Fruit fly (Drosophila melanogaster) whole organism, embryonic: ENCODE data around the gene Cpr64Ad.

ENCODE experiments used
- Abd-B ChIP-seq: fragments of 200-800 bp; sonication (Bioruptor generic); optimal IDR thresholded peaks from 2 replicates; lab custom pipeline; 2018; ENCODE audit warnings: missing biosample characterization, mild to moderate bottlenecking, missing genetic modification characterization, moderate library complexity
- Awh ChIP-seq: fragments of 200-800 bp; sonication (Bioruptor generic); IDR thresholded peaks from 2 replicates; pipeline ENCODE4, ENCODE4 v1.3.6; 2022; ENCODE audit warnings: missing biosample characterization, missing genetic modification characterization
- Bdp1 ChIP-seq: fragments of 200-800 bp; sonication (Bioruptor generic); optimal IDR thresholded peaks from 3 replicates; lab custom pipeline; 2016; ENCODE audit warnings: missing biosample characterization, missing genetic modification characterization
- CG10267 ChIP-seq: fragments of 200-800 bp; sonication (Bioruptor generic); optimal IDR thresholded peaks from 2 replicates; lab custom pipeline; 2018; ENCODE audit warnings: missing biosample characterization, mild to moderate bottlenecking, missing genetic modification characterization, moderate library complexity
- CG10274 ChIP-seq: fragments of 200-800 bp; sonication (Bioruptor generic); optimal IDR thresholded peaks from 3 replicates; lab custom pipeline; 2017; ENCODE audit warnings: missing biosample characterization, mild to moderate bottlenecking, missing genetic modification characterization
- CG10543 ChIP-seq: fragments of 200-800 bp; sonication (Bioruptor generic); optimal IDR thresholded peaks from 3 replicates; lab custom pipeline; 2017; ENCODE audit warnings: missing biosample characterization, mild to moderate bottlenecking, missing genetic modification characterization, moderate library complexity
- CG11398 ChIP-seq: fragments of 200-800 bp; sonication (Bioruptor generic); optimal IDR thresholded peaks from 2 replicates; lab custom pipeline; 2016; ENCODE audit warnings: missing biosample characterization, missing genetic modification characterization
- CG11696 ChIP-seq: fragments of 200-800 bp; sonication (Bioruptor generic); IDR thresholded peaks from 2 replicates; pipeline ENCODE4 v1.3.6; 2022; ENCODE audit warnings: missing biosample characterization, missing genetic modification characterization
- CG1233 ChIP-seq: fragments of 200-800 bp; sonication (Bioruptor generic); optimal IDR thresholded peaks from 4 replicates; lab custom pipeline; 2018; ENCODE audit warnings: missing biosample characterization, mild to moderate bottlenecking, missing genetic modification characterization
- CG12391 ChIP-seq: fragments of 200-800 bp; sonication (Bioruptor generic); optimal IDR thresholded peaks from 3 replicates; lab custom pipeline; 2018; ENCODE audit warnings: missing biosample characterization, mild to moderate bottlenecking, missing genetic modification characterization, moderate library complexity
- CG13296 ChIP-seq: fragments of 200-800 bp; sonication (Bioruptor generic); optimal IDR thresholded peaks from 3 replicates; lab custom pipeline; 2018; ENCODE audit warnings: missing biosample characterization, mild to moderate bottlenecking, missing genetic modification characterization
- CG13775 ChIP-seq: fragments of 200-800 bp; sonication (Bioruptor generic); optimal IDR thresholded peaks from 3 replicates; lab custom pipeline; 2017; ENCODE audit warnings: missing biosample characterization, mild to moderate bottlenecking, missing genetic modification characterization
- CG1529 ChIP-seq: fragments of 200-800 bp; sonication (Bioruptor generic); optimal IDR thresholded peaks from 3 replicates; lab custom pipeline; 2018; ENCODE audit warnings: missing biosample characterization, missing genetic modification characterization
- CG17802 ChIP-seq: fragments of 200-800 bp; sonication (Bioruptor generic); optimal IDR thresholded peaks from 2 replicates; lab custom pipeline; 2018; ENCODE audit warnings: missing biosample characterization, mild to moderate bottlenecking, missing genetic modification characterization, moderate library complexity
- CG18619 ChIP-seq: fragments of 200-800 bp; sonication (Bioruptor generic); optimal IDR thresholded peaks from 3 replicates; lab custom pipeline; 2017; ENCODE audit warnings: missing biosample characterization, mild to moderate bottlenecking, missing genetic modification characterization
- CG2120 ChIP-seq: fragments of 200-800 bp; sonication (Bioruptor generic); optimal IDR thresholded peaks from 3 replicates; lab custom pipeline; 2016; ENCODE audit warnings: missing biosample characterization, missing genetic modification characterization
- CG3995 ChIP-seq: fragments of 200-800 bp; sonication (Bioruptor generic); optimal IDR thresholded peaks from 3 replicates; lab custom pipeline; 2016; ENCODE audit warnings: missing biosample characterization, missing genetic modification characterization
- CG4730 ChIP-seq: fragments of 200-800 bp; sonication (Bioruptor generic); IDR thresholded peaks from 2 replicates; pipeline ENCODE4 v1.3.6; 2022; ENCODE audit warnings: missing biosample characterization, missing genetic modification characterization
- CG4820 ChIP-seq: fragments of 200-800 bp; sonication (Bioruptor generic); optimal IDR thresholded peaks from 3 replicates; lab custom pipeline; 2016; ENCODE audit warnings: missing biosample characterization, missing genetic modification characterization
- CG6272 ChIP-seq: fragments of 200-800 bp; sonication (Bioruptor generic); IDR thresholded peaks from 2 replicates; pipeline ENCODE4 v1.3.6; 2022; ENCODE audit warnings: missing biosample characterization, missing genetic modification characterization
- CG7928 ChIP-seq: fragments of 200-800 bp; sonication (Bioruptor generic); optimal IDR thresholded peaks from 2 replicates; lab custom pipeline; 2017; ENCODE audit warnings: missing biosample characterization, mild to moderate bottlenecking, missing genetic modification characterization
- CG9932 ChIP-seq: fragments of 200-800 bp; sonication (Bioruptor generic); IDR thresholded peaks from 2 replicates; pipeline ENCODE4 v1.3.6; 2022; ENCODE audit warnings: missing biosample characterization, missing genetic modification characterization
- CTCF ChIP-seq: fragments of 200-800 bp; sonication (Bioruptor generic); optimal IDR thresholded peaks from 2 replicates; lab custom pipeline; 2017; ENCODE audit warnings: missing biosample characterization, mild to moderate bottlenecking, missing genetic modification characterization, moderate library complexity
- Camta ChIP-seq: fragments of 200-800 bp; sonication (Bioruptor generic); optimal IDR thresholded peaks from 2 replicates; lab custom pipeline; 2016; ENCODE audit warnings: missing biosample characterization, missing genetic modification characterization
- CkIIα-i1 ChIP-seq: fragments of 200-800 bp; sonication (Bioruptor generic); IDR thresholded peaks from 2 replicates; pipeline ENCODE4 v1.3.6; 2022; ENCODE audit warnings: missing biosample characterization, missing genetic modification characterization
- Deaf1 ChIP-seq: fragments of 200-800 bp; optimal IDR thresholded peaks from 3 replicates; lab custom pipeline; 2019; ENCODE audit warnings: missing biosample characterization, mild to moderate bottlenecking, missing genetic modification characterization, moderate library complexity
- E2f1 ChIP-seq: fragments of 200-800 bp; sonication (Bioruptor generic); IDR thresholded peaks from 2 replicates; pipeline ENCODE4 v1.3.6; 2022; ENCODE audit warnings: missing biosample characterization, missing genetic modification characterization
- HLH4C ChIP-seq: fragments of 200-800 bp; sonication (Bioruptor generic); IDR thresholded peaks from 3 replicates; pipeline ENCODE4 v1.3.6; 2022; ENCODE audit warnings: missing biosample characterization, missing genetic modification characterization; ENCODE audit not compliant: partially characterized antibody
- HLHmδ ChIP-seq: fragments of 200-800 bp; sonication (Bioruptor generic); optimal IDR thresholded peaks from 2 replicates; lab custom pipeline; 2018; ENCODE audit warnings: missing biosample characterization, mild to moderate bottlenecking, missing genetic modification characterization, moderate library complexity
- Hr39 ChIP-seq: fragments of >200 bp; optimal IDR thresholded peaks from 2 replicates; lab custom pipeline; 2017
- Lpt ChIP-seq: fragments of >200 bp; optimal IDR thresholded peaks from 2 replicates; lab custom pipeline; 2018; ENCODE audit warnings: missing biosample characterization, missing genetic modification characterization
- NFAT ChIP-seq: fragments of 200-800 bp; sonication (Bioruptor generic); IDR thresholded peaks from 2 replicates; pipeline ENCODE4 v1.3.6; 2022; ENCODE audit warnings: missing biosample characterization, missing genetic modification characterization
- Spps ChIP-seq: fragments of 200-800 bp; sonication (Bioruptor generic); optimal IDR thresholded peaks from 2 replicates; lab custom pipeline; 2018; ENCODE audit warnings: missing biosample characterization, mild to moderate bottlenecking, missing genetic modification characterization
- Taf1 ChIP-seq: fragments of 200-800 bp; sonication (Bioruptor generic); IDR thresholded peaks from 2 replicates; pipeline ENCODE4 v1.3.6; 2022; ENCODE audit warnings: missing biosample characterization, missing genetic modification characterization
- Xbp1 ChIP-seq: fragments of 200-800 bp; sonication (Bioruptor generic); optimal IDR thresholded peaks from 3 replicates; lab custom pipeline; 2016; ENCODE audit warnings: missing biosample characterization, mild to moderate bottlenecking, missing genetic modification characterization
- br ChIP-seq: fragments of >200 bp; optimal IDR thresholded peaks from 2 replicates; lab custom pipeline; 2017
- bsh ChIP-seq, 2 experiments: fragments of 200-800 bp; sonication (Bioruptor generic); optimal IDR thresholded peaks; 2 replicates each; lab custom pipeline; 2017 to 2018; ENCODE audit warnings: mild to moderate bottlenecking in 2 of 2, missing biosample characterization in 2 of 2, missing genetic modification characterization in 2 of 2, moderate library complexity in 1 of 2
- gt ChIP-seq: fragments of 200-800 bp; sonication (Bioruptor generic); IDR thresholded peaks from 2 replicates; pipeline ENCODE4 v1.3.6; 2022; ENCODE audit warnings: missing biosample characterization, missing genetic modification characterization
- h ChIP-seq: fragments of >200 bp; optimal IDR thresholded peaks from 2 replicates; lab custom pipeline; 2017
- insv ChIP-seq, 2 experiments: fragments of 200-800 bp; sonication (Bioruptor generic); optimal IDR thresholded peaks; 3 replicates each; lab custom pipeline; 2016 to 2018; ENCODE audit warnings: missing biosample characterization in 2 of 2, missing genetic modification characterization in 2 of 2
- ken ChIP-seq: fragments of 200-800 bp; sonication (Bioruptor generic); IDR thresholded peaks from 3 replicates; pipeline ENCODE4 v1.3.6; 2022; ENCODE audit warnings: missing biosample characterization, missing genetic modification characterization
- peb ChIP-seq: fragments of 200-800 bp; sonication (Bioruptor generic); IDR thresholded peaks from 2 replicates; pipeline ENCODE4 v1.3.6; 2022; ENCODE audit warnings: missing biosample characterization, missing genetic modification characterization
- pho ChIP-seq: fragments of 200-800 bp; sonication (Bioruptor generic); optimal IDR thresholded peaks from 2 replicates; lab custom pipeline; 2016; ENCODE audit warnings: missing biosample characterization, missing genetic modification characterization
- sim ChIP-seq: fragments of 200-800 bp; sonication (Bioruptor generic); IDR thresholded peaks from 2 replicates; pipeline ENCODE4 v1.3.6; 2022; ENCODE audit warnings: missing biosample characterization, missing genetic modification characterization
- sna ChIP-seq: fragments of 200-800 bp; sonication (Bioruptor generic); IDR thresholded peaks from 2 replicates; pipeline ENCODE4 v1.3.6; 2022; ENCODE audit warnings: missing biosample characterization, missing genetic modification characterization; ENCODE audit not compliant: partially characterized antibody
- ssp ChIP-seq: fragments of 200-800 bp; sonication (Bioruptor generic); IDR thresholded peaks from 2 replicates; pipeline ENCODE4 v1.3.6; 2022; ENCODE audit warnings: missing biosample characterization, missing genetic modification characterization
- toy ChIP-seq: fragments of 200-800 bp; sonication (Bioruptor generic); IDR thresholded peaks from 2 replicates; pipeline ENCODE4 v1.3.6; 2022; ENCODE audit warnings: missing biosample characterization, missing genetic modification characterization
- trem ChIP-seq: fragments of 200-800 bp; optimal IDR thresholded peaks from 3 replicates; lab custom pipeline; 2019; ENCODE audit warnings: missing biosample characterization, mild to moderate bottlenecking, missing genetic modification characterization, moderate library complexity
- tup ChIP-seq: fragments of 200-800 bp; sonication (Bioruptor generic); optimal IDR thresholded peaks from 2 replicates; lab custom pipeline; 2016; ENCODE audit warnings: missing biosample characterization, mild to moderate bottlenecking, missing genetic modification characterization, moderate library complexity
- unpg ChIP-seq: fragments of 200-800 bp; sonication (Bioruptor generic); optimal IDR thresholded peaks from 3 replicates; lab custom pipeline; 2018; ENCODE audit warnings: missing biosample characterization, mild to moderate bottlenecking, missing genetic modification characterization, moderate library complexity

The Cpr64Ad gene

DNA sequence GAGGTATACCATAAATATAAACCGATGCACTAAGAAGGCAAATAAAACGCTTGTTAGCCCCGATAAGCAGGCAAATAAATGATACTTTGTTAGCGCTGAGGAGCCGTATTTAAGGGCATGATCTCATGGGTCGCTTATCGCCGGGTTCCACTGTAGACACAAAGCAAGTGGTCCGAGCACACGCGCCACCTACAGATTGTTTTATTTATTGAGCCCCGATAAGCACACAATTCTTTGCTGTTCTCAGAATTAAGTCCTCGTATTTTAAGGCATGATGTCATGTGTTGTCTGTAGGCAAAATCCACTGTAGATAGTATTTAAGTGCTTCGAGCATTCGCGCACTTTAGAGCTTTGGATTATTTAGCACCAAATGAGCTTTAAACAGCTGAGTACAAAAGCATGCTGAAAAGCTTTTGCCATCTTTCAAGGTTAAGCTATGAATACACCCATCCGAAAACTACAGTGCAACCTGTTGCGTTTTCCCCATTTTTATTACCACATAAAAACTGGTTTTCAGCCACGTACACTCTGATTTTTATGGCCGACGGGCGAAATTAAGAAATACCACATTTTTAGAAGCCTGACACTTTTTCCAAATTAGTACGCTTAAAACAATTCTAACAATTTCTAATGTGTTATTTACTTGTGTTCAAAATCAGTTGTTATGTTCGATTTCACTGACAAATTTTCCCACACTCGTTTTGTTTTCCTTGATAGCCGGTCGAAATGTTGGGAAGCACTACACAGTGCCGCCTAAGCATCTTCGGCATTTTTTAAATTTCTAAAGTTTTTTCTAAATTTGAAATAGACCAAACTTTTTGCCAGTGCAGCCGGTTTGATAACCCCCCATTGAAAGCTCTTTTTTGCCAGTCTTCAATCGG, 24.5 kb downstream of the Cpr64Ad start, which contains the start of gene Sqor (continued):
- TF ChIP-seq CG7928 (peak; percentile 71), CG4820 (GFP tag; lab: Kevin White, UChicago) (peak; percentile 48), CG4730 (GFP tag; lab: Robert Waterston, UW) (peak; percentile 76), br (lab: Kevin White, UChicago) (no peak), Hr39 (lab: Kevin White, UChicago) (no peak), Abd-B (GFP tag; lab: Kevin White, UChicago) (peak; percentile 90), CkIIα-i1 (no peak; the same call in 1 of the 2 replicates), unpg (GFP tag; lab: Kevin White, UChicago) (peak; percentile 86), Bdp1 (GFP tag; lab: Kevin White, UChicago) (peak; percentile 82), CG17802 (tag; lab: Kevin White, UChicago) (peak; percentile 53), pho (peak; percentile 90), sna (GFP tag; lab: Robert Waterston, UW) (no peak), CG10543 (peak; percentile 92), Spps (tag; lab: Kevin White, UChicago) (no peak), gt (no peak), CTCF (peak; percentile 89), ken (GFP tag; lab: Robert Waterston, UW) (peak; percentile 57), CG13296 (GFP tag; lab: Kevin White, UChicago) (peak; percentile 93), CG1233 (peak; percentile 83), peb (no peak; the same call in none of the 2 replicates), NFAT (GFP tag; lab: Robert Waterston, UW) (peak; percentile 76), CG2120 (GFP tag; lab: Kevin White, UChicago) (peak; percentile 92), ssp (GFP tag; lab: Robert Waterston, UW) (peak; percentile 47), HLH4C (GFP tag; lab: Robert Waterston, UW) (peak; percentile 16; the same call in 1 of the 3 replicates), Taf1 (0 out of 2 replicates have a peak, but pooled peaks have one; percentile 35), trem (tag; lab: Kevin White, UChicago) (peak; percentile 30), CG11398 (peak; percentile 72), E2f1 (GFP tag; lab: Robert Waterston, UW) (peak; percentile 76), CG18619 (GFP tag; lab: Kevin White, UChicago) (peak; percentile 91), CG10274 (peak; percentile 77), CG9932 (GFP tag; lab: Robert Waterston, UW) (peak; percentile 82), sim (0 out of 2 replicates have a peak, but pooled peaks have one; percentile 26), CG11696 (peak; percentile 58; the same call in 1 of the 2 replicates), Awh (GFP tag; lab: Robert Waterston, UW) (peak; percentile 64; the same call in 1 of the 2 replicates), toy (GFP tag; lab: Robert Waterston, UW) (peak; percentile 60; the same call in 1 of the 2 replicates), Camta (GFP tag; lab: Kevin White, UChicago) (peak; percentile 73), Lpt (GFP tag; lab: Kevin White, UChicago) (no peak), bsh (GFP tag; optimal IDR thresholded peaks at IDR 0.05; lab: Kevin White, UChicago) (peak; percentile 66 to 93), CG10267 (peak; percentile 56), HLHmδ (GFP tag; lab: Kevin White, UChicago) (no peak), CG3995 (GFP tag; lab: Kevin White, UChicago) (peak; percentile 63), insv (GFP tag; optimal IDR thresholded peaks at IDR 0.05; lab: Kevin White, UChicago) (peak in 1 of 2 experiments; percentile 21), h (lab: Kevin White, UChicago) (no peak), tup (GFP tag; lab: Kevin White, UChicago) (peak; percentile 76), CG6272 (GFP tag; lab: Robert Waterston, UW) (peak; percentile 62), Deaf1 (tag; lab: Kevin White, UChicago) (peak; percentile 55), CG12391 (tag; lab: Kevin White, UChicago) (peak; percentile 84), CG1529 (GFP tag; lab: Kevin White, UChicago) (peak; percentile 69), CG13775 (GFP tag; lab: Kevin White, UChicago) (peak; percentile 81), Xbp1 (GFP tag; lab: Kevin White, UChicago) (peak; percentile 88)
